Fruit fly (Drosophila melanogaster): ENCODE data around the gene Aven.
A peak's percentile ranks its signal among the peaks of the same experiment; 100 is the strongest.

Gene Aven

DNA sequence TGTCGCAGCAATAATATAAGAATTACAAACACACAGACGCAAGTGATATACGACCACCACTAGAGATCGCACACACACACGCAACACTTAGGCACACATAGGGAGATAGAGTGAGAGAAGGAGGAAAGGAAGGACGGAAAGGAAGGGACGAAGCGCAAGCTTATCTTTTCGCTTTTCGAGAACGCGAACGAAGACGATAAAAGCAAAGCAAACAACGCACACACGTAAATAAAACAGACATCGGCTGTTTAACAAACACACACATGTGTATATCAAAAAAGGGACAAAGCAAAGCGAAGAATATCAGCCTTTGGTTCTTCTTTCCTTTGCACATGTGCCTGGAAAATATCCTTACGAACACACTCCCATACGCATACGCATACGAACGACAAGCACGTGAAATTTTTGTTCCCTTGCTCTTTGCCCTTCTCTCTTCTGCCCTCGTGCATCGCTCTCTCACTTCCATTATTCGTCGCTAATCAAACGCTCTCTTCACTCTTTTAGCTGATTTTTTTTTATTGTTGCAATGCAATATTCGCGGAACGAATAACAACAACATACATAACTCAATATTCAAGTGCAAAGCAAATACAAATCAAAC, 30.7 kb upstream of the Aven start:
- TF ChIP-seq Hr83 (GFP tag; optimal IDR thresholded peaks at IDR 0.05; ENCODE audit: poor library complexity, severe bottlenecking) (peak; percentile 53), foxo (GFP tag; optimal IDR thresholded peaks at IDR 0.05) (peak in 1 of 2 experiments; percentile 20), CrebA (GFP tag; optimal IDR thresholded peaks at IDR 0.05; ENCODE audit: borderline replicate concordance) (peak; percentile 57), Jra (GFP tag; optimal IDR thresholded peaks at IDR 0.05) (peak; percentile 56), dmrt93B (GFP tag; optimal IDR thresholded peaks at IDR 0.05) (no peak), Dif (GFP tag; optimal IDR thresholded peaks at IDR 0.05; ENCODE audit: partially characterized antibody) (peak; percentile 31), fru (GFP tag; optimal IDR thresholded peaks at IDR 0.05) (peak; percentile 57), sage (GFP tag; optimal IDR thresholded peaks at IDR 0.05) (no peak), Sp1 (GFP tag; optimal IDR thresholded peaks at IDR 0.05) (peak; percentile 48), ey (GFP tag; optimal IDR thresholded peaks at IDR 0.05) (no peak), HLH106 (tag; optimal IDR thresholded peaks at IDR 0.05) (peak; percentile 1), psq (GFP tag; optimal IDR thresholded peaks at IDR 0.05) (peak; percentile 96), br (GFP tag; optimal IDR thresholded peaks at IDR 0.05) (peak; percentile 13), Hnf4 (GFP tag; optimal IDR thresholded peaks at IDR 0.05) (peak; percentile 52), Dfd (GFP tag; optimal IDR thresholded peaks at IDR 0.05) (no peak), sv (GFP tag; optimal IDR thresholded peaks at IDR 0.05) (no peak), rgr (GFP tag; optimal IDR thresholded peaks at IDR 0.05) (peak; percentile 50), GATAd (GFP tag; optimal IDR thresholded peaks at IDR 0.05) (no peak), h (GFP tag; optimal IDR thresholded peaks at IDR 0.05) (peak; percentile 70), OdsH (GFP tag; optimal IDR thresholded peaks at IDR 0.05) (peak; percentile 33), Vsx2 (GFP tag; optimal IDR thresholded peaks at IDR 0.05; ENCODE audit: partially characterized antibody) (no peak), woc (GFP tag; optimal IDR thresholded peaks at IDR 0.05) (peak; percentile 17), N (GFP tag; optimal IDR thresholded peaks at IDR 0.05) (peak; percentile 4), jim (GFP tag; optimal IDR thresholded peaks at IDR 0.05) (peak; percentile 9), Rel (GFP tag; optimal IDR thresholded peaks at IDR 0.05) (peak; percentile 60), Rel (tag; optimal IDR thresholded peaks at IDR 0.05) (peak; percentile 70), brk (GFP tag; optimal IDR thresholded peaks at IDR 0.05) (peak; percentile 31)

dm6 chrX:12658999-12659560, 29.6 kb upstream of the Aven start, which contains the start of gene Tis11:
TSS of gene Tis11 (plus strand) at chrX:12659415.
- no peak for TF ChIP-seq lola (GFP tag; optimal IDR thresholded peaks at IDR 0.05)
- TF ChIP-seq h (GFP tag; optimal IDR thresholded peaks at IDR 0.05): peak; percentile 31
- no peak for TF ChIP-seq Dfd (GFP tag; optimal IDR thresholded peaks at IDR 0.05)
- no peak for TF ChIP-seq pan (optimal IDR thresholded peaks at IDR 0.05)
- TF ChIP-seq Hr78 (GFP tag; optimal IDR thresholded peaks at IDR 0.05): no peak
- no peak for TF ChIP-seq sv (GFP tag; optimal IDR thresholded peaks at IDR 0.05)
- TF ChIP-seq Dif (GFP tag; optimal IDR thresholded peaks at IDR 0.05; ENCODE audit: partially characterized antibody): peak; percentile 51
- peak; percentile 30 for TF ChIP-seq fru (GFP tag; optimal IDR thresholded peaks at IDR 0.05)
- TF ChIP-seq dmrt93B (GFP tag; optimal IDR thresholded peaks at IDR 0.05): no peak
- TF ChIP-seq foxo (GFP tag; optimal IDR thresholded peaks at IDR 0.05): no peak
- no peak for TF ChIP-seq N (GFP tag; optimal IDR thresholded peaks at IDR 0.05)
- TF ChIP-seq psq (GFP tag; optimal IDR thresholded peaks at IDR 0.05): no peak
- no peak for TF ChIP-seq Abd-B (GFP tag; optimal IDR thresholded peaks at IDR 0.05)
- TF ChIP-seq sage (GFP tag; optimal IDR thresholded peaks at IDR 0.05): no peak
- TF ChIP-seq Sp1 (GFP tag; optimal IDR thresholded peaks at IDR 0.05): peak; percentile 38
- TF ChIP-seq dl (GFP tag; optimal IDR thresholded peaks at IDR 0.05; ENCODE audit: insufficient read depth in 1 of 2, partially characterized antibody in 2 of 2): no peak
- no peak for TF ChIP-seq woc (GFP tag; optimal IDR thresholded peaks at IDR 0.05)
- no peak for TF ChIP-seq CG9705 (GFP tag; optimal IDR thresholded peaks at IDR 0.05)
- TF ChIP-seq rgr (GFP tag; optimal IDR thresholded peaks at IDR 0.05): peak; percentile 12
- TF ChIP-seq ey (GFP tag; optimal IDR thresholded peaks at IDR 0.05): no peak
- TF ChIP-seq jim (GFP tag; optimal IDR thresholded peaks at IDR 0.05): no peak
- no peak for TF ChIP-seq Vsx2 (GFP tag; optimal IDR thresholded peaks at IDR 0.05; ENCODE audit: partially characterized antibody)
- no peak for TF ChIP-seq brk (GFP tag; optimal IDR thresholded peaks at IDR 0.05)
- TF ChIP-seq Myc (optimal IDR thresholded peaks at IDR 0.05): peak; percentile 65
- no peak for TF ChIP-seq Hr83 (GFP tag; optimal IDR thresholded peaks at IDR 0.05; ENCODE audit: poor library complexity, severe bottlenecking)
